Worm (Caenorhabditis elegans) whole organism, early embryonic: ENCODE data around the gene set-13.

Experiments
- B0310.2 ChIP-seq: sonication (generic microtip); optimal IDR thresholded peaks from 2 replicates; lab custom pipeline; 2016; ENCODE audit warnings: mild to moderate bottlenecking, missing genetic modification characterization, missing compliant biosample characterization
- F13C5.2 ChIP-seq: sonication (generic microtip); optimal IDR thresholded peaks from 2 replicates; lab custom pipeline; 2017; ENCODE audit warnings: mild to moderate bottlenecking, missing genetic modification characterization, inconsistent platforms, missing compliant biosample characterization
- aly-1 ChIP-seq: sonication (generic microtip); optimal IDR thresholded peaks from 2 replicates; lab custom pipeline; 2016; ENCODE audit warnings: missing genetic modification characterization, missing compliant biosample characterization
- ama-1 ChIP-seq: fragments of 150-350 bp; optimal IDR thresholded peaks from 2 replicates; lab custom pipeline; 2014
- ceh-13 ChIP-seq: fragments of 200-800 bp; sonication (Bioruptor generic); optimal IDR thresholded peaks from 2 replicates; lab custom pipeline; 2018; ENCODE audit warnings: mild to moderate bottlenecking, missing genetic modification characterization, missing compliant biosample characterization
- ceh-36 ChIP-seq: sonication (generic microtip); optimal IDR thresholded peaks from 2 replicates; lab custom pipeline; 2016; ENCODE audit warnings: missing genetic modification characterization, inconsistent platforms, missing compliant biosample characterization
- ets-7 ChIP-seq: sonication (generic microtip); optimal IDR thresholded peaks from 2 replicates; lab custom pipeline; 2016; ENCODE audit warnings: missing genotype, missing genetic modification characterization, missing compliant biosample characterization
- flt-1 ChIP-seq: fragments of 200-800 bp; sonication (Bioruptor generic); IDR thresholded peaks from 2 replicates; pipeline ENCODE4 v1.3.6; 2022; ENCODE audit warnings: missing genetic modification characterization, missing compliant biosample characterization
- hmbx-1 ChIP-seq: sonication (generic microtip); optimal IDR thresholded peaks from 2 replicates; lab custom pipeline; 2016; ENCODE audit warnings: mild to moderate bottlenecking, missing genetic modification characterization, missing compliant biosample characterization
- hmg-4 ChIP-seq: fragments of 200-800 bp; sonication (Bioruptor generic); optimal IDR thresholded peaks from 2 replicates; lab custom pipeline; 2018; ENCODE audit warnings: mild to moderate bottlenecking, missing genetic modification characterization, missing compliant biosample characterization
- hnd-1 ChIP-seq: sonication (generic microtip); optimal IDR thresholded peaks from 2 replicates; lab custom pipeline; 2016; ENCODE audit warnings: missing genetic modification characterization, missing compliant biosample characterization
- pes-1 ChIP-seq: fragments of 200-800 bp; sonication (Bioruptor generic); IDR thresholded peaks from 2 replicates; pipeline ENCODE4 v1.3.6; 2022; ENCODE audit warnings: missing genetic modification reagents, missing genetic modification characterization, missing compliant biosample characterization
- scrt-1 ChIP-seq: fragments of 200-800 bp; sonication (Bioruptor generic); IDR thresholded peaks from 2 replicates; pipeline ENCODE4 v1.3.6; 2022; ENCODE audit warnings: missing genetic modification characterization, missing compliant biosample characterization
- sea-1 ChIP-seq: fragments of 200-800 bp; sonication (Bioruptor generic); conservative IDR thresholded peaks from 2 replicates; pipeline ENCODE4 v1.3.6; 2022; ENCODE audit warnings: missing genetic modification characterization, missing compliant biosample characterization
- tbx-11 ChIP-seq: fragments of 200-800 bp; sonication (Bioruptor generic); IDR thresholded peaks from 2 replicates; pipeline ENCODE4 v1.3.6; 2022; ENCODE audit warnings: missing genetic modification characterization, missing compliant biosample characterization
- tbx-37 ChIP-seq: fragments of 200-800 bp; sonication (Bioruptor generic); conservative IDR thresholded peaks from 2 replicates; pipeline ENCODE4 v1.3.6; 2022; ENCODE audit warnings: missing genetic modification reagents, missing genetic modification characterization, missing compliant biosample characterization
- tra-4 ChIP-seq: sonication (generic microtip); optimal IDR thresholded peaks from 2 replicates; lab custom pipeline; 2017; ENCODE audit warnings: missing genetic modification characterization, missing compliant biosample characterization

The set-13 gene

DNA sequence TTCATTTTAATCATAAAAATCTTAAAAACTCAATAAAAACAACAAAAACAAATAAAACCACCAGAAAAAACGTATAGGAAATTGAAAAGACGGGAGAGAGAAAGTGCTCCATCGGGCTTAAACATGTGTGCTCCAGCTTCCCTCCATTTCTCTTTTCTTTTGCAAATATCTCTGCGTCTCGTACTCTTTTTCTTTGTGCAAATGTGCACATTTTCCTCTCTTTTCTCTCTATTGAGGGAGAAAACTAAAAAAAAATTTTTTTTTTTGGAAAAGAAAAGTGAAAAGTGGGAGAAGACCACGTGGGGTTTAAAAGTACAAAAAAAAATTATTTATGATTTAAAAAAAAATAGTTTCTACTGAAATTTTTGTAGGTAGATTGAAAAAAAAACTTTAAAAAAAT is 12.5 kb upstream of the set-13 start:
- no peak for TF ChIP-seq ceh-13 (GFP tag; lab: Kevin White, UChicago)
- TF ChIP-seq aly-1 (tag; lab: Kevin White, UChicago), result no peak
- TF ChIP-seq ama-1 (lab: Kevin White, UChicago), result no peak
- TF ChIP-seq ets-7 (tag; lab: Kevin White, UChicago), result no peak
- no peak for TF ChIP-seq hmbx-1 (tag; lab: Kevin White, UChicago)
- no peak for TF ChIP-seq sea-1 (GFP tag; lab: Robert Waterston, UW)
- no peak for TF ChIP-seq hnd-1 (tag; lab: Kevin White, UChicago)
- TF ChIP-seq tbx-37, result no peak
- TF ChIP-seq B0310.2 (tag; lab: Kevin White, UChicago), result no peak
- TF ChIP-seq F13C5.2 (tag; lab: Kevin White, UChicago), result no peak
- no peak for TF ChIP-seq scrt-1
- TF ChIP-seq flt-1, result no peak
- TF ChIP-seq tra-4, result no peak

DNA sequence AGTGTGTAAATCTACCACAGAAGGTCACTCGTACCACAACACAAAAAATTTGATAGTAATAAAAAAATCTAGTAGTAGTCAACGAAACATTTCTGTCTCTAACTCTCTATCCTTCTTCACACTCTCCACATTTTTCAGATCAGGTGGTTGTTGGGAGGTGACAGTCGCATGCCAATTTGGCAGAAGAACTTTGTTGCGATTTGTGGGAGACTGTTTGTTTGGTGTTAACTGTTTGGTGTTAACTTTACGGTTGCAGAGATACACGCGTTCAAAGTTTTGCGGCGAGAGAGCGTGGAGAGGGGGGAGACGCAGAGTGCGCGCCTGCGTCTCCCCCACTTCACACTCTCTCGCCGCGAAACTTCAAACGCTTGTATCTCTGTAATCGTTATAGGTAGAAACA is 11.8 kb upstream of the set-13 start:
- TF ChIP-seq ceh-13 (GFP tag; lab: Kevin White, UChicago) (no peak), hnd-1 (tag; lab: Kevin White, UChicago) (no peak), ceh-36 (no peak), tbx-11 (GFP tag; lab: Robert Waterston, UW) (no peak), ama-1 (lab: Kevin White, UChicago) (no peak), flt-1 (no peak), scrt-1 (no peak), F13C5.2 (tag; lab: Kevin White, UChicago) (no peak), hmg-4 (no peak), B0310.2 (tag; lab: Kevin White, UChicago) (no peak), hmbx-1 (tag; lab: Kevin White, UChicago) (no peak), sea-1 (GFP tag; lab: Robert Waterston, UW) (no peak), tra-4 (no peak)

DNA sequence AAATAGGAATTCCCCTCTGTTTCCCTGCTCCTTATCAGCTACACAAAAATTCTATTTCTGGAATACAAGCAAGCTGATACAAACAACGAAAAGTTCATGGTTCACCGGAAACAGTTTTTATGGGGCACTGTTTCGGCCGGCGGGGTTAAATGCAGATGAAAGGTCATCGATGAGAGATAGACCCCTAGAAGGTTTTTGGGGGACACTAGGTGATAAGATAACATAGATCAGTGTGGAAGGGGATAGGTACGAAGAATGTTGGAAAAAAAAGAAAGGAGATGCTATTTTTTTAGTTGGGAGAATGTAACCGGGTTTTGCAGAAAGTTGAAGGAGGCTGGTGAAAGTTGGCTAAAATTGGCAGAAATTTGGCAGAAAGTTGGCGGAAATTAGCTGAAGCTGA is 11.2 kb upstream of the set-13 start:
- no peak for TF ChIP-seq tbx-11 (GFP tag; lab: Robert Waterston, UW)
- TF ChIP-seq ama-1 (lab: Kevin White, UChicago), result no peak

DNA sequence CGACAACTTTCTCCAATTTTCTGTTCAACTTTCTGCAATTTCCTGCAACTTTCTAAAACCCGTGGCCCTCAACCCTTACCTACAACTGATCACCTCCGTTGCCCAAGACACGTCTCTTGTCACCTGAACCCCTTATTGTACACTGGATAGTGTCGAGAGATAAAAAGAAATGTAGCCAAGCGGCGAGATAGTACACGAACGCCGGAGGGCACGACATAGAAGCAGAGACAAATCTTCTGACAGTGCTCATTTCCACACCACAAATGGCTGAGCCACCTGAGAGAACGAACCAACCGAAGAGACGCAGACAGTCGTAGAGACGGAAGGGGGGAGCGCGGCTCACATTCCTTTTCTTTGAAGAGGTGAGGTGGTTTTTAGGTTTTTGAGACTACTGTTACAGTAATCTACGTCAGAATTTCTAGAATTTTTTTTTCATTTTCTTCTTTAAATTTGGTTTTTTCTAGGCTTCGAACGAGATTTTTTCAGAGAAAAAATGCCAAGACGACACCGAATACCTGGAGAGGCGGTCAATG is 9.0 kb upstream of the set-13 start, which contains the start of gene K12H6.12:
Gene K12H6.12 (plus strand): TSS at position 483 of the 533 bp plus-strand sequence.
- TF ChIP-seq hnd-1 (tag; lab: Kevin White, UChicago), result no peak
- TF ChIP-seq ceh-13 (GFP tag; lab: Kevin White, UChicago), result no peak
- TF ChIP-seq tbx-11 (GFP tag; lab: Robert Waterston, UW), result no peak
- no peak for TF ChIP-seq hmbx-1 (tag; lab: Kevin White, UChicago)
- no peak for TF ChIP-seq B0310.2 (tag; lab: Kevin White, UChicago)
- no peak for TF ChIP-seq tra-4

DNA sequence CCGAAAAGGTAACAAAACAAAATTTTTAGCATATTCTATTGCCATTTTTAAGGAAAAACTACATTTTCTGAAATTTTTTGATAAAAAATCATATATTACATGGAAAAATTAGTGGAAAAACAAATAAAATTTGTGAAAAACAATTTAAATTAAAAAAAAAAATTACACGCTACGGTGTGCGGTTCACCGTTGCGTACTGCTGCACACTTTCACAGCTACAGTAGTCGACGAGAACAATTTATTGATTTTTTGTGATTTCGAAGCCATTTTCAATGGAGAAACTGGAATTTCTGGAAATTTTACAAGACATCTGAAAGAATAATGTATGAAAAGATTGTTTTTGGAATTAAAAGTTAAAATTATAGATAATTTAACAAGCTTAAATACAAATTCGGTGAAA is 1.8 kb upstream of the set-13 start:
- no peak for TF ChIP-seq ceh-13 (GFP tag; lab: Kevin White, UChicago)
- no peak for TF ChIP-seq pes-1
- TF ChIP-seq tra-4, result no peak
- no peak for TF ChIP-seq scrt-1

DNA sequence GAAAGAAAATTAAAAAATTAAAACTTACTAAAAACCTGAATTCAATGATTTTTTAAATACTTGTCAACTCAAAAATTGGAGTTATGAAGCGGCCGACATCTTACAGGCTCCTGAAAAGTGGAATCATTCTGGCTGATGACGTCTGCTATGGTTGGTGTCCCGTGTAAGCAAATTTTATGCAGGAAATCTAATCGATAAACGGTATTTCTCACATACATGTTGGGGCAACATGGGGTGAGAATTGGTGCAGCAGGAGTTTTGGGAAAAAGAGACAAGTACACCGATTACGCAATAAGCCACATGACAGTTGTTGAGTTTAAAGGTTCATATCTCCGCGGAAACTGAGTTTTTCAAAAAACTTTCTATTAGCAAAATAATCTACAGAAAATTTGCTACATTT is 1.3 kb upstream of the set-13 start, which contains the start of gene K12H6.2:
Gene K12H6.2 (minus strand): TSS at position 101 of the 400 bp plus-strand sequence.
- TF ChIP-seq ama-1 (lab: Kevin White, UChicago) (no peak), pes-1 (no peak)

DNA sequence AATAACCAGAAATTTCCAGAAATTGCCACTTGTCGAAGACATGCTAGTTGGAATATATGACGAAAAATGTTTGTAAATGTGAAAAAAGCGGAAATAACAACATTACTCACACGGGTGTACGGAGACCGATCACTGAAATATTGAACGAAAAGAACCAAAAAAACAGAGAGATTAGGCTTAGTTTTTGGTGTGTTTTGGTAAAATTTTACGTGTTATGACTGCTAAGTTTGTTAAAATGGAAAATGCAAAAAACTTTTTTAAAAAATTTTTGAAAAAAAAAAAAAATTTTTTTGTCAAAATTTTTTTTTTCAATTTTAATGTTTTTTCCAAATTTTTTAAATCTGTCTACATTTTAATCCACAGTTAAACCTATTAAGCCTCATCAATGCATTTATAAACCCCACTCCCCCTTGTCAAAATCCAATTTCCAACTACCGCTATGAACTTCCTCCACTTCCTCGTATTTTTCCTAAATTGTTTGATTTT is 5.7 kb downstream of the set-13 start, which contains the start of the genes fut-4 and K12H6.10:
Gene fut-4 (minus strand): TSS at position 101 of the 486 bp plus-strand sequence.
Gene K12H6.10 (plus strand): TSS at position 436 of the 486 bp plus-strand sequence.
- TF ChIP-seq tbx-11 (GFP tag; lab: Robert Waterston, UW) (no peak), ama-1 (lab: Kevin White, UChicago) (no peak), B0310.2 (tag; lab: Kevin White, UChicago) (no peak), ceh-36 (no peak), sea-1 (GFP tag; lab: Robert Waterston, UW) (no peak), aly-1 (tag; lab: Kevin White, UChicago) (no peak), tra-4 (no peak), hmg-4 (no peak), pes-1 (no peak), ets-7 (tag; lab: Kevin White, UChicago) (no peak), scrt-1 (no peak), hnd-1 (tag; lab: Kevin White, UChicago) (no peak)

DNA sequence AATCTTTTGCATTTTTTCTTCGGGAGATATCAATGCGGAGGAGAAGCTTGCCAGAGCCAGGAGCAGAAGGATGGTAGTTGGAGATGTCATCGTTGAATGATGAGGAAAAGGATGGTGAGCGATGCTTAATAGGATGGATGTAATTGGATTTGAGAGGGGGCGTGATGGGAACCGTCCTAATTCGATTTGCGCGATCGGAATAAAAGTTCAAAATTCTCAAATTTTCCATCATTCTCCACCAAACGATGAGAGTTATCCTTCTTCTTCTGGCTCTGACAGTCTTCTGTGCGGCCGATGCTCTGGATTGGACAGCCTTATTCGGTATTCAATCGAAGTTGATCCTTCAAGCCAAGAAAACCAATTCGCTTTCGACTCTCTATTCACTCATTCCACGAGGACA is 7.4 kb downstream of the set-13 start, which contains the start of the genes K12H6.4 and K12H6.9:
Gene K12H6.4 (minus strand): TSS at position 101 of the 400 bp plus-strand sequence.
Gene K12H6.9 (plus strand): TSS at position 236 of the 400 bp plus-strand sequence.
- no peak for TF ChIP-seq pes-1
- no peak for TF ChIP-seq aly-1 (tag; lab: Kevin White, UChicago)
- TF ChIP-seq ceh-36, result no peak
- no peak for TF ChIP-seq B0310.2 (tag; lab: Kevin White, UChicago)
- TF ChIP-seq F13C5.2 (tag; lab: Kevin White, UChicago), result no peak
- TF ChIP-seq hmbx-1 (tag; lab: Kevin White, UChicago), result no peak
- no peak for TF ChIP-seq tra-4

DNA sequence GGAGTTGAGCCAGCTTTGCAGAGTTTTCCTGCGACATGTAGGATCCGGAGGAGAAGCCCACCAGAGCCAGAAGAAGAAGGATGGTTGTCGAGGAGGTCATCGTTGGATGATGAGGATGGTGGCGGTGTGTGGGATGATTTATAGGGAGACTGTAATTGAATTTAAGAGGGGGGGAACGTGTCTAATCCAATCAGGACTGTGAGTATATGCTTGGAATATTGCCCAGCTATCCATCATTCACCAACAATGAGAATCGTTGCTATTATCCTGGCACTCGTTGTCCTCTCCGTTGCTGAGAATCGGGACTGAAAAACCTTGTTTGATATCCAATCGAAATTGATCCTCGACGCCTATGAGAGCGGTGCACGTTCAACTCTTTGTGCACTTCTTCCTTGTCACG is 9.3 kb downstream of the set-13 start, which contains the start of gene K12H6.5:
Gene K12H6.5 (minus strand): TSS at position 101 of the 400 bp plus-strand sequence.
- no peak for TF ChIP-seq F13C5.2 (tag; lab: Kevin White, UChicago)
- no peak for TF ChIP-seq ceh-36
- no peak for TF ChIP-seq hmg-4
- TF ChIP-seq flt-1, result no peak
- TF ChIP-seq tra-4, result no peak
- no peak for TF ChIP-seq tbx-37
- TF ChIP-seq ets-7 (tag; lab: Kevin White, UChicago), result no peak
- no peak for TF ChIP-seq scrt-1
- no peak for TF ChIP-seq ceh-13 (GFP tag; lab: Kevin White, UChicago)
- no peak for TF ChIP-seq aly-1 (tag; lab: Kevin White, UChicago)
- TF ChIP-seq hnd-1 (tag; lab: Kevin White, UChicago), result no peak
- TF ChIP-seq B0310.2 (tag; lab: Kevin White, UChicago), result no peak
- TF ChIP-seq sea-1 (GFP tag; lab: Robert Waterston, UW), result no peak
